Worm (Caenorhabditis elegans) whole organism, L2 larva: ENCODE results near the gene F37H8.5.

Source experiments
- C34F6.9 ChIP-seq: fragments of 150-350 bp; optimal IDR thresholded peaks from 2 replicates; lab custom pipeline; 2014; ENCODE audit warnings: missing biosample characterization, missing genetic modification characterization
- R02D3.7 ChIP-seq: fragments of 150-350 bp; optimal IDR thresholded peaks from 2 replicates; lab custom pipeline; 2014; ENCODE audit warnings: missing biosample characterization, missing genetic modification characterization
- Y55F3AM.14 ChIP-seq: fragments of 200-800 bp; sonication (Bioruptor generic); optimal IDR thresholded peaks from 2 replicates; lab custom pipeline; 2018; ENCODE audit warnings: mild to moderate bottlenecking, missing genetic modification characterization, missing compliant biosample characterization
- ZK546.5 ChIP-seq: sonication (generic microtip); optimal IDR thresholded peaks from 2 replicates; lab custom pipeline; 2017; ENCODE audit warnings: missing biosample characterization, missing genetic modification characterization
- alr-1 ChIP-seq: fragments of 150-350 bp; optimal IDR thresholded peaks from 2 replicates; lab custom pipeline; 2014; ENCODE audit warnings: missing biosample characterization, missing genetic modification characterization
- aly-2 ChIP-seq: fragments of 150-350 bp; optimal IDR thresholded peaks from 2 replicates; lab custom pipeline; 2014; ENCODE audit warnings: missing biosample characterization, missing genetic modification characterization
- ama-1 ChIP-seq: fragments of 150-350 bp; optimal IDR thresholded peaks from 2 replicates; lab custom pipeline; 2018; ENCODE audit warnings: inconsistent platforms
- blmp-1 ChIP-seq: sonication (generic microtip); optimal IDR thresholded peaks from 2 replicates; lab custom pipeline; 2017; ENCODE audit warnings: missing genetic modification characterization, mild to moderate bottlenecking, missing compliant biosample characterization, antibody characterized with exemption, moderate library complexity; ENCODE audit not compliant: insufficient read depth
- ceh-16 ChIP-seq: fragments of 150-350 bp; optimal IDR thresholded peaks from 2 replicates; lab custom pipeline; 2014; ENCODE audit warnings: missing biosample characterization, missing genetic modification characterization
- ceh-82 ChIP-seq: fragments of 150-350 bp; optimal IDR thresholded peaks from 2 replicates; lab custom pipeline; 2014; ENCODE audit warnings: missing biosample characterization, missing genetic modification characterization
- crh-2 ChIP-seq: sonication (generic microtip); optimal IDR thresholded peaks from 2 replicates; lab custom pipeline; 2017; ENCODE audit warnings: missing biosample characterization, missing genetic modification characterization
- fos-1 ChIP-seq: fragments of 150-350 bp; optimal IDR thresholded peaks from 2 replicates; lab custom pipeline; 2014; ENCODE audit warnings: missing biosample characterization, missing genetic modification characterization
- gmeb-1 ChIP-seq: fragments of 150-350 bp; optimal IDR thresholded peaks from 2 replicates; lab custom pipeline; 2014; ENCODE audit warnings: missing biosample characterization, missing genetic modification characterization
- lin-11 ChIP-seq: fragments of 150-350 bp; sonication (generic microtip); optimal IDR thresholded peaks from 2 replicates; lab custom pipeline; 2014; ENCODE audit warnings: missing biosample characterization, missing genetic modification characterization, inconsistent platforms, mixed read lengths
- lin-13 ChIP-seq: fragments of 150-350 bp; optimal IDR thresholded peaks from 2 replicates; lab custom pipeline; 2014; ENCODE audit warnings: missing biosample characterization, missing genetic modification reagents, missing genetic modification characterization
- lin-39 ChIP-seq: fragments of 150-350 bp; optimal IDR thresholded peaks from 2 replicates; lab custom pipeline; 2014; ENCODE audit warnings: missing biosample characterization, missing genetic modification reagents, missing genetic modification characterization
- lsy-2 ChIP-seq, 2 experiments: fragments of 150-350 bp in 1 of 2; sonication (generic microtip) in 1 of 2; optimal IDR thresholded peaks; 2 replicates each; lab custom pipeline; 2014 to 2017; ENCODE audit warnings: missing biosample characterization in 2 of 2, missing genetic modification characterization in 2 of 2
- mab-5 ChIP-seq: fragments of 150-350 bp; optimal IDR thresholded peaks from 2 replicates; lab custom pipeline; 2014; ENCODE audit warnings: missing biosample characterization, missing genetic modification characterization
- mdl-1 ChIP-seq, 2 experiments: fragments of 150-350 bp in 1 of 2; sonication (generic microtip) in 1 of 2; optimal IDR thresholded peaks; 2 replicates each; lab custom pipeline; 2017; ENCODE audit warnings: missing biosample characterization in 2 of 2, missing genetic modification characterization in 2 of 2
- nhr-11 ChIP-seq: fragments of 150-350 bp; optimal IDR thresholded peaks from 2 replicates; lab custom pipeline; 2014; ENCODE audit warnings: missing biosample characterization, missing genetic modification characterization
- nhr-12 ChIP-seq: fragments of 150-350 bp; optimal IDR thresholded peaks from 2 replicates; lab custom pipeline; 2014; ENCODE audit warnings: missing biosample characterization, missing genetic modification characterization
- nhr-129 ChIP-seq: fragments of 150-350 bp; optimal IDR thresholded peaks from 2 replicates; lab custom pipeline; 2014; ENCODE audit warnings: missing biosample characterization, missing genetic modification characterization
- nhr-21 ChIP-seq: fragments of 150-350 bp; optimal IDR thresholded peaks from 2 replicates; lab custom pipeline; 2014; ENCODE audit warnings: missing biosample characterization, missing genetic modification characterization
- nhr-237 ChIP-seq: fragments of 150-350 bp; optimal IDR thresholded peaks from 2 replicates; lab custom pipeline; 2014; ENCODE audit warnings: missing biosample characterization, missing genetic modification characterization
- nhr-25 ChIP-seq: fragments of 150-350 bp; sonication (generic microtip); optimal IDR thresholded peaks from 3 replicates; lab custom pipeline; 2014; ENCODE audit warnings: missing biosample characterization, missing genetic modification characterization
- peb-1 ChIP-seq: fragments of 150-350 bp; optimal IDR thresholded peaks from 2 replicates; lab custom pipeline; 2014; ENCODE audit warnings: missing biosample characterization, missing genetic modification characterization
- sma-3 ChIP-seq: sonication (generic microtip); optimal IDR thresholded peaks from 2 replicates; lab custom pipeline; 2016; ENCODE audit warnings: missing genetic modification reagents, missing genetic modification characterization, missing compliant biosample characterization
- sma-9 ChIP-seq, 2 experiments: fragments of 150-350 bp in 1 of 2; sonication (generic microtip) in 1 of 2; optimal IDR thresholded peaks; 2 replicates each; lab custom pipeline; 2014 to 2016; ENCODE audit warnings: missing genetic modification characterization in 2 of 2, mild to moderate bottlenecking in 1 of 2, missing biosample characterization in 1 of 2, missing compliant biosample characterization in 1 of 2, missing genetic modification reagents in 1 of 2, moderate library complexity in 1 of 2
- snpc-4 ChIP-seq: fragments of 150-350 bp; optimal IDR thresholded peaks from 2 replicates; lab custom pipeline; 2014; ENCODE audit warnings: missing biosample characterization, missing genetic modification characterization
- unc-39 ChIP-seq: fragments of 150-350 bp; optimal IDR thresholded peaks from 2 replicates; lab custom pipeline; 2014; ENCODE audit warnings: missing biosample characterization, missing genetic modification characterization
- unc-55 ChIP-seq: fragments of 150-350 bp; sonication (generic microtip); optimal IDR thresholded peaks from 3 replicates; lab custom pipeline; 2014; ENCODE audit warnings: missing biosample characterization, missing genetic modification reagents, missing genetic modification characterization
- zag-1 ChIP-seq: fragments of 150-350 bp; optimal IDR thresholded peaks from 2 replicates; lab custom pipeline; 2014; ENCODE audit warnings: missing biosample characterization, missing genetic modification characterization
- ztf-1 ChIP-seq: fragments of 200-800 bp; sonication (Bioruptor generic); conservative IDR thresholded peaks from 2 replicates; pipeline ENCODE4 v1.3.6; 2022; ENCODE audit warnings: missing genetic modification characterization, missing compliant biosample characterization
- ztf-4 ChIP-seq: fragments of 150-350 bp; optimal IDR thresholded peaks from 2 replicates; lab custom pipeline; 2014; ENCODE audit warnings: missing biosample characterization, missing genetic modification characterization

The F37H8.5 gene

DNA sequence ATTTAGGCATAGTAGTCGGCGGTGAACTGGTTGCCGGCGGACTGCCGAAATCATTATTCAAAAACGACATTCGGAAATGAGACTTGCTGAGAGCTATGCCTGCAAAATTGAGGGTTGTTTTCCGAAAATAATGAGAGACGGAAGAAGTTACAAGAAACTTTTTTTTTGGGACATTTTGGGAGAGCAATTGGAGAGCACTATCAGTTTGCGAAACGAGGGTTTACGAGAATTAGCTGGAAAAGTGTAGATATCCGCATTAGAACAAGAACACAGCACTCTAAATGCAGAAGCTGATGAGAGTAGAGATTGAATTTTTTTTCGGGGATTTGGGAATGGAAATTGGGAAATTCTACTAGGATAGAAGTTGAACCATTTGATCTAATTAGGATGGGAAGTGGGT, 35.5 kb upstream of the F37H8.5 start, which contains the start of gene pqm-1:
pqm-1 (minus strand) TSS at position 101 of the 400 bp plus-strand sequence.
- no peak for TF ChIP-seq nhr-237
- no peak for TF ChIP-seq alr-1 (tag; lab: Kevin White, UChicago)
- TF ChIP-seq peb-1 (tag; lab: Kevin White, UChicago) = no peak
- TF ChIP-seq lsy-2 (tag; optimal IDR thresholded peaks at IDR 0.05; lab: Kevin White, UChicago) = no peak
- TF ChIP-seq ztf-1 (GFP tag; lab: Robert Waterston, UW) = no peak
- no peak for TF ChIP-seq ceh-16 (tag; lab: Kevin White, UChicago)
- no peak for TF ChIP-seq nhr-21
- no peak for TF ChIP-seq mdl-1 (tag; optimal IDR thresholded peaks at IDR 0.05; lab: Kevin White, UChicago)
- no peak for TF ChIP-seq mab-5
- no peak for TF ChIP-seq ztf-4 (tag; lab: Kevin White, UChicago)
- no peak for TF ChIP-seq Y55F3AM.14
- no peak for TF ChIP-seq C34F6.9 (tag; lab: Kevin White, UChicago)
- TF ChIP-seq ama-1 = no peak
- no peak for TF ChIP-seq ceh-82 (tag; lab: Kevin White, UChicago)
- no peak for TF ChIP-seq R02D3.7 (tag; lab: Kevin White, UChicago)
- no peak for TF ChIP-seq lin-39 (tag; lab: Kevin White, UChicago)

- TF ChIP-seq nhr-21 = no peak
- no peak for TF ChIP-seq alr-1 (tag; lab: Kevin White, UChicago)
- TF ChIP-seq sma-9 (GFP tag; optimal IDR thresholded peaks at IDR 0.05; lab: Kevin White, UChicago) = peak; percentile 33
- no peak for TF ChIP-seq sma-9 (tag; optimal IDR thresholded peaks at IDR 0.05; lab: Kevin White, UChicago)
- no peak for TF ChIP-seq nhr-11 (tag; lab: Kevin White, UChicago)
- no peak for TF ChIP-seq ceh-16 (tag; lab: Kevin White, UChicago)
- no peak for TF ChIP-seq lsy-2 (tag; optimal IDR thresholded peaks at IDR 0.05; lab: Kevin White, UChicago)
- no peak for TF ChIP-seq unc-39 (tag; lab: Kevin White, UChicago)
- peak; percentile 55 for TF ChIP-seq fos-1 (tag; lab: Kevin White, UChicago)
- TF ChIP-seq C34F6.9 (tag; lab: Kevin White, UChicago) = no peak
Measured at ce11 chrII:11153080-11153479, 34.9 kb upstream of the F37H8.5 start.

ce11 chrII:11153800-11154199, 34.2 kb upstream of the F37H8.5 start:
- TF ChIP-seq blmp-1 (tag; lab: Kevin White, UChicago) (peak; percentile 13), fos-1 (tag; lab: Kevin White, UChicago) (peak; percentile 68), nhr-25 (tag; lab: Kevin White, UChicago) (no peak)
- TF ChIP-seq, all 48 proteins: peak for 2

DNA sequence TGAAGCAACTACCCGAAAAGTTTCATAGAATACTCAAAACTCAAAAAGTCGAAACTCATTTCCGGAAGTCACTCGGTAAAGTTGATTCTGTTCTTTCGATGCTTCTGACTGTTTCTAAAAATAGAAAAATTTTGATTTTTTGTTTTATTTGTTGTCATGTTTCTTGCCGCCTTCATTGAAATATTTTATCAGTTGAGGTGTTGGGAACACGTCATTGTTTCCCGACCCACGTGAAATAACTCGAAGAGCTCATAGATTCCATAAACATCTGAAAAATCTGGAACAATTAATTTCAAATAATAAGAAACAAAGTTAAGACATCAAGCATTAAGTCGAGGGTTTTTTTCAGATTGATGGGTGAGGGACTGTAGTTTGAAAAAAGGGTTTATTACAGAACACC, 33.0 kb upstream of the F37H8.5 start:
- TF ChIP-seq unc-55 (no peak), lin-13 (GFP tag; lab: Kevin White, UChicago) (no peak), ceh-16 (tag; lab: Kevin White, UChicago) (no peak), zag-1 (no peak), mdl-1 (tag; optimal IDR thresholded peaks at IDR 0.05; lab: Kevin White, UChicago) (no peak), crh-2 (peak; percentile 14), lin-11 (no peak)

- TF ChIP-seq ZK546.5 (tag; lab: Kevin White, UChicago) (no peak), unc-39 (tag; lab: Kevin White, UChicago) (no peak), mab-5 (no peak), C34F6.9 (tag; lab: Kevin White, UChicago) (no peak), fos-1 (tag; lab: Kevin White, UChicago) (peak; percentile 8), ztf-1 (GFP tag; lab: Robert Waterston, UW) (no peak)
Measured at ce11 chrII:11155400-11155799, 32.6 kb upstream of the F37H8.5 start.

ce11 chrII:11156160-11156559, 31.8 kb upstream of the F37H8.5 start:
- peak; percentile 9 for TF ChIP-seq crh-2
- TF ChIP-seq gmeb-1 (tag; lab: Kevin White, UChicago) = no peak

- TF ChIP-seq nhr-12 (tag; lab: Kevin White, UChicago) (no peak), nhr-129 (tag; lab: Kevin White, UChicago) (peak; percentile 67), gmeb-1 (tag; lab: Kevin White, UChicago) (peak; percentile 57), sma-3 (GFP tag; lab: Kevin White, UChicago) (peak; percentile 45), mdl-1 (tag; optimal IDR thresholded peaks at IDR 0.05; lab: Kevin White, UChicago) (no peak), lin-11 (peak; percentile 45), nhr-237 (no peak), C34F6.9 (tag; lab: Kevin White, UChicago) (peak; percentile 28), lsy-2 (tag; optimal IDR thresholded peaks at IDR 0.05; lab: Kevin White, UChicago) (peak; percentile 45 to 49), nhr-25 (tag; lab: Kevin White, UChicago) (peak; percentile 28), lin-13 (GFP tag; lab: Kevin White, UChicago) (peak; percentile 30), unc-55 (peak; percentile 27), nhr-21 (peak; percentile 8), crh-2 (peak; percentile 31), snpc-4 (peak; percentile 58), sma-9 (GFP tag; optimal IDR thresholded peaks at IDR 0.05; lab: Kevin White, UChicago) (no peak), sma-9 (tag; optimal IDR thresholded peaks at IDR 0.05; lab: Kevin White, UChicago) (no peak), peb-1 (tag; lab: Kevin White, UChicago) (no peak), fos-1 (tag; lab: Kevin White, UChicago) (peak; percentile 38), aly-2 (tag; lab: Kevin White, UChicago) (no peak)
- TF ChIP-seq, all 48 proteins: peak for 13
Measured at ce11 chrII:11157660-11158059, 30.3 kb upstream of the F37H8.5 start.
